Worm (Caenorhabditis elegans) whole organism, mixed stage, embryonic: ENCODE measurements around the gene R02F2.9.

ENCODE experiments used
- M03D4.4 ChIP-seq: sonication (generic microtip); optimal IDR thresholded peaks from 2 replicates; lab custom pipeline; 2017; ENCODE audit warnings: mild to moderate bottlenecking, missing genetic modification characterization, missing compliant biosample characterization
- bed-3 ChIP-seq: fragments of 200-800 bp; sonication (Bioruptor generic); optimal IDR thresholded peaks from 3 replicates; lab custom pipeline; 2018; ENCODE audit warnings: mild to moderate bottlenecking, missing genetic modification characterization, moderate library complexity, missing compliant biosample characterization
- blmp-1 ChIP-seq: fragments of 150-350 bp; optimal IDR thresholded peaks from 2 replicates; lab custom pipeline; 2014; ENCODE audit warnings: missing biosample characterization, missing genetic modification characterization
- ceh-39 ChIP-seq: fragments of 150-350 bp; optimal IDR thresholded peaks from 2 replicates; lab custom pipeline; 2014; ENCODE audit warnings: missing biosample characterization, missing genetic modification characterization
- ceh-43 ChIP-seq: fragments of 200-800 bp; sonication (Bioruptor generic); optimal IDR thresholded peaks from 2 replicates; lab custom pipeline; 2018; ENCODE audit warnings: mild to moderate bottlenecking, missing genetic modification characterization, moderate library complexity, missing compliant biosample characterization
- ceh-83 ChIP-seq: fragments of 200-800 bp; sonication (Bioruptor generic); optimal IDR thresholded peaks from 2 replicates; lab custom pipeline; 2018; ENCODE audit warnings: mild to moderate bottlenecking, missing genetic modification characterization, missing compliant biosample characterization
- ces-1 ChIP-seq: fragments of 150-350 bp; optimal IDR thresholded peaks from 2 replicates; lab custom pipeline; 2014; ENCODE audit warnings: missing biosample characterization, missing genetic modification reagents, missing genetic modification characterization
- cnd-1 ChIP-seq: fragments of 200-800 bp; sonication (Bioruptor generic); optimal IDR thresholded peaks from 2 replicates; lab custom pipeline; 2018; ENCODE audit warnings: mild to moderate bottlenecking, missing genetic modification characterization, missing compliant biosample characterization
- drap-1 ChIP-seq: fragments of 200-800 bp; sonication (Bioruptor generic); optimal IDR thresholded peaks from 3 replicates; lab custom pipeline; 2018; ENCODE audit warnings: mild to moderate bottlenecking, missing genetic modification characterization, missing compliant biosample characterization
- elt-1 ChIP-seq: sonication (generic microtip); optimal IDR thresholded peaks from 2 replicates; lab custom pipeline; 2017; ENCODE audit warnings: missing genetic modification characterization, mild to moderate bottlenecking, missing compliant biosample characterization, antibody characterized with exemption, moderate library complexity, borderline replicate concordance; ENCODE audit not compliant: insufficient read depth
- elt-3 ChIP-seq: fragments of 150-350 bp; optimal IDR thresholded peaks from 2 replicates; lab custom pipeline; 2014; ENCODE audit warnings: missing biosample characterization, missing genetic modification characterization
- flh-1 ChIP-seq: fragments of 200-800 bp; sonication (Bioruptor generic); optimal IDR thresholded peaks from 2 replicates; lab custom pipeline; 2018; ENCODE audit warnings: mild to moderate bottlenecking, missing genetic modification characterization, moderate library complexity, missing compliant biosample characterization
- hlh-1 ChIP-seq: fragments of 150-350 bp; optimal IDR thresholded peaks from 2 replicates; lab custom pipeline; 2014; ENCODE audit warnings: missing biosample characterization, missing genetic modification reagents, missing genetic modification characterization
- lin-13 ChIP-seq: fragments of 150-350 bp; optimal IDR thresholded peaks from 2 replicates; lab custom pipeline; 2014; ENCODE audit warnings: missing biosample characterization, missing genetic modification characterization
- lin-32 ChIP-seq: fragments of 200-800 bp; sonication (Bioruptor generic); optimal IDR thresholded peaks from 2 replicates; lab custom pipeline; 2018; ENCODE audit warnings: mild to moderate bottlenecking, missing genetic modification characterization, missing compliant biosample characterization
- lsy-2 ChIP-seq: fragments of 150-350 bp; optimal IDR thresholded peaks from 2 replicates; lab custom pipeline; 2014; ENCODE audit warnings: missing biosample characterization, missing genetic modification characterization
- mls-2 ChIP-seq: sonication (generic microtip); optimal IDR thresholded peaks from 2 replicates; lab custom pipeline; 2016; ENCODE audit warnings: mild to moderate bottlenecking, missing genetic modification characterization, moderate library complexity, missing compliant biosample characterization
- nhr-12 ChIP-seq: fragments of 150-350 bp; optimal IDR thresholded peaks from 2 replicates; lab custom pipeline; 2014; ENCODE audit warnings: missing biosample characterization, missing genetic modification characterization
- nhr-2 ChIP-seq: fragments of 150-350 bp; optimal IDR thresholded peaks from 2 replicates; lab custom pipeline; 2014; ENCODE audit warnings: missing biosample characterization, missing genetic modification characterization
- nhr-237 ChIP-seq: fragments of 150-350 bp; optimal IDR thresholded peaks from 2 replicates; lab custom pipeline; 2014; ENCODE audit warnings: missing biosample characterization, missing genetic modification characterization
- nhr-28 ChIP-seq: fragments of 150-350 bp; optimal IDR thresholded peaks from 2 replicates; lab custom pipeline; 2014; ENCODE audit warnings: missing biosample characterization, missing genetic modification characterization
- nhr-76 ChIP-seq: sonication (generic microtip); optimal IDR thresholded peaks from 2 replicates; lab custom pipeline; 2017; ENCODE audit warnings: missing biosample characterization, missing genetic modification characterization
- pha-4 ChIP-seq: fragments of 150-350 bp; optimal IDR thresholded peaks from 2 replicates; lab custom pipeline; 2018; ENCODE audit warnings: missing biosample characterization, missing genetic modification reagents, missing genetic modification characterization
- sem-2 ChIP-seq: fragments of 200-800 bp; sonication (Bioruptor generic); optimal IDR thresholded peaks from 2 replicates; lab custom pipeline; 2018; ENCODE audit warnings: mild to moderate bottlenecking, missing genetic modification characterization, missing compliant biosample characterization
- snpc-4 ChIP-seq: fragments of 150-350 bp; optimal IDR thresholded peaks from 2 replicates; lab custom pipeline; 2014; ENCODE audit warnings: missing biosample characterization, missing genetic modification characterization
- unc-120 ChIP-seq: sonication (generic microtip); optimal IDR thresholded peaks from 2 replicates; lab custom pipeline; 2017; ENCODE audit warnings: missing genetic modification characterization, missing compliant biosample characterization; ENCODE audit not compliant: poor library complexity, severe bottlenecking
- unc-39 ChIP-seq: fragments of 150-350 bp; optimal IDR thresholded peaks from 2 replicates; lab custom pipeline; 2014; ENCODE audit warnings: missing biosample characterization, missing genetic modification characterization
- unc-62 ChIP-seq: fragments of 150-350 bp; optimal IDR thresholded peaks from 2 replicates; lab custom pipeline; 2014; ENCODE audit warnings: missing biosample characterization, missing genetic modification reagents, missing genetic modification characterization
- zip-8 ChIP-seq: fragments of 150-350 bp; optimal IDR thresholded peaks from 2 replicates; lab custom pipeline; 2014; ENCODE audit warnings: missing biosample characterization, missing genetic modification characterization
- ztf-11 ChIP-seq: fragments of 150-350 bp; optimal IDR thresholded peaks from 2 replicates; lab custom pipeline; 2014; ENCODE audit warnings: missing biosample characterization, missing genetic modification characterization

R02F2.9 gene

ce11 chrIII:5506023-5506597 is 7.1 kb downstream of the R02F2.9 start:
- peak; percentile 18 for TF ChIP-seq M03D4.4 (tag; lab: Kevin White, UChicago)
- no peak for TF ChIP-seq bed-3

DNA sequence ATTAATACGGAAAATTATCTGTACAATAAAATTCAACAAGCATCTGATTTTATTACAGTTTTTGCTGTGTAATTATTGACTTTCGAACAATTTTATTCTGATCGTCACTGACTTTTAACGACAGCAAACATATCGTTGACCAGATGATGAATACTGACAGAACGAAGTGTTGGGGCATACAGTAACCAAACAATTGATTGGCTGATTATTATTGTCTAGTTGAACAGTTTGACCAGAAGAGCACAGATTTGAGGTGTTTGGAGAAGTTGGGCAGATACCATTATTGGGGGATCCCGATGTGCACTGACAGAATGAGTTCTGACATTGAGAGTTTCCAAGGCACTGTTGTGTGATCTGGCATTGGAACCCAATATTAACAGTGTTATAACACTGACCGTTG is 7.9 kb downstream of the R02F2.9 start:
- no peak for TF ChIP-seq ceh-83
- TF ChIP-seq snpc-4: no peak
- no peak for TF ChIP-seq ztf-11 (tag; lab: Kevin White, UChicago)
- TF ChIP-seq mls-2 (tag; lab: Kevin White, UChicago): no peak
- TF ChIP-seq lsy-2: no peak
- TF ChIP-seq nhr-28 (tag; lab: Kevin White, UChicago): no peak

ce11 chrIII:5508669-5509068 is 9.7 kb downstream of the R02F2.9 start, which contains the start of gene D1044.7:
TSS of gene D1044.7 (minus strand) at chrIII:5508769.
- no peak for TF ChIP-seq nhr-2
- TF ChIP-seq sem-2 (GFP tag; lab: Kevin White, UChicago): no peak
- TF ChIP-seq mls-2 (tag; lab: Kevin White, UChicago): no peak
- no peak for TF ChIP-seq snpc-4
- TF ChIP-seq nhr-237: no peak
- TF ChIP-seq lin-13 (tag; lab: Kevin White, UChicago): no peak
- no peak for TF ChIP-seq lsy-2
- TF ChIP-seq, all 35 proteins: peak for 0

DNA sequence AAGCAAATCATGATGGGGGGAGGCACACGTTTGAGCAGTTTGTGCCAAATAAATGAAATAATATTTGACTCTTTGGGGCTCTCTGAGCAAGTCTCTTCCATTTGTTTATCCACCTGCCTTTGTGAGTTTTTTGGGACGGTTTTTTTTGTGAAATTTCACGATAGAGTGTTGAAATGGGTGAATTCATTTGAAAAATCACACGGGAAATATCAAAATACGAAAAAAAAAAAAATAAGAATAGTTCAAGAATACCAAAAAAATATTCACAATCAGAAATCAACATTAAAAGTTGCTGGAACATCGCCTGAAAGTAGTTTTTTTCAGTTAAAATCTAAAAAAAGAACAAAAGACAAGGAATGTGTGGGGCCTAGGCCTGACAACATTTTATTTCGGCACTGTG is 13.5 kb downstream of the R02F2.9 start, which contains the start of gene pqn-25:
TSS of gene pqn-25 (minus strand) at position 101 of the 400 bp plus-strand sequence.
- TF ChIP-seq nhr-2 (no peak), ceh-43 (no peak), elt-3 (tag; lab: Kevin White, UChicago) (no peak), mls-2 (tag; lab: Kevin White, UChicago) (no peak), sem-2 (GFP tag; lab: Kevin White, UChicago) (no peak), drap-1 (no peak), snpc-4 (no peak), zip-8 (tag; lab: Kevin White, UChicago) (no peak), cnd-1 (no peak), ces-1 (no peak), bed-3 (no peak), pha-4 (no peak), nhr-28 (tag; lab: Kevin White, UChicago) (no peak), elt-1 (tag; lab: Kevin White, UChicago) (no peak), unc-120 (tag; lab: Kevin White, UChicago) (no peak), lin-32 (GFP tag; lab: Kevin White, UChicago) (no peak)

DNA sequence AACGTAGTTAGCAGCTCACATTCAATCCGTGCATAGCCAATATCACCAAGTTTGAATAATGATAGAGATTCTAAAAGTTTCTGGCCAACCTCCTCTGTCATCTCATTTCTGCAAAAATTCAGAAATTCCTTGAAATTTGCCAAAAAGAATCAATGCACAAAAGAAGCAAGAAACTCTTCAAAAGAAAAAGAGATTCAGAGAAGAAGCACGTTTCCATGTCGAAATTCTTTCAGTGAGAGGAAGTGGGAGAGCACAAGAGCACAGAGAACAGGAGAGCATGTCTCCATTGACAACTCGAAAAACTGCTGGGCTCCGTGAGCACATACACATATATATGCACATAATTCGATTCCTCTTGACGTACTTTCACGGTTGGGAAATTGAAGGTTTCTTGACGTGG is 18.4 kb downstream of the R02F2.9 start, which contains the start of gene nekl-4:
TSS of gene nekl-4 (minus strand) at position 101 of the 400 bp plus-strand sequence.
- TF ChIP-seq mls-2 (tag; lab: Kevin White, UChicago): no peak
- TF ChIP-seq drap-1: no peak
- TF ChIP-seq nhr-2: no peak
- TF ChIP-seq lsy-2: no peak
- TF ChIP-seq pha-4: no peak
- TF ChIP-seq bed-3: no peak
- TF ChIP-seq ceh-83: no peak
- no peak for TF ChIP-seq ceh-39 (tag; lab: Kevin White, UChicago)

DNA sequence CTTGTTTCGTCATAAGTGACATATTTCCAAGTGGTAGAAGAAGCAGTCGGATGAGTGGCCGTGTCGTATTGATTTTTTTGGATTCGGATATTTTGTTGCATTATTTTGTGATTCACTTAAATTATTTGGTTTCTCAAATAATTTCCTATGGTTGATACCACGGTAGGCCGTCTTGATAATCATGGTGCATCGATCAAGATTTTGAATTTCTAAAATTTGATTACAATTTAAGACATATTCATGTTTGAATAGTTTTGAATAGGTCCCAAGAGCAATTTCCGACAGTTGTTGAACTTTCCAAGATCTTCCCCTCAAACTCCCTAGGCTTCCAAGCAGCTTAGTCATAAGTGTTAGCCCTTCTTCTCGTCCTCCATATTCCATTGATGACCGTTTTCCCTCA is 22.9 kb downstream of the R02F2.9 start, which contains the start of gene D1044.4:
TSS of gene D1044.4 (minus strand) at position 101 of the 400 bp plus-strand sequence.
- TF ChIP-seq blmp-1 (no peak), nhr-76 (tag; lab: Kevin White, UChicago) (no peak), hlh-1 (no peak), lin-32 (GFP tag; lab: Kevin White, UChicago) (no peak), ceh-39 (tag; lab: Kevin White, UChicago) (no peak), flh-1 (GFP tag; lab: Kevin White, UChicago) (no peak), lin-13 (tag; lab: Kevin White, UChicago) (no peak), pha-4 (no peak), elt-3 (tag; lab: Kevin White, UChicago) (no peak), nhr-12 (no peak), zip-8 (tag; lab: Kevin White, UChicago) (no peak), unc-62 (GFP tag; lab: Kevin White, UChicago) (no peak), sem-2 (GFP tag; lab: Kevin White, UChicago) (no peak), drap-1 (no peak), unc-39 (tag; lab: Kevin White, UChicago) (no peak), M03D4.4 (tag; lab: Kevin White, UChicago) (no peak), cnd-1 (no peak), snpc-4 (no peak)
- TF ChIP-seq, all 35 proteins: peak for 0
